Worm (Caenorhabditis elegans) whole organism, L4 larva: ENCODE results near the gene srbc-44.

Experiments used
- D1046.2 ChIP-seq: fragments of 200-800 bp; sonication (Bioruptor generic); IDR thresholded peaks from 2 replicates; pipeline ENCODE4 v1.3.6; 2022; ENCODE audit warnings: missing genetic modification characterization, missing compliant biosample characterization
- F37D6.2 ChIP-seq: sonication (generic microtip); optimal IDR thresholded peaks from 2 replicates; lab custom pipeline; 2016; ENCODE audit warnings: mild to moderate bottlenecking, missing genetic modification characterization, missing compliant biosample characterization
- T20F7.1 ChIP-seq: fragments of 200-800 bp; sonication (Bioruptor generic); optimal IDR thresholded peaks from 2 replicates; lab custom pipeline; 2018; ENCODE audit warnings: mild to moderate bottlenecking, missing genetic modification characterization, missing compliant biosample characterization
- aha-1 ChIP-seq: fragments of 150-350 bp; peaks from one replicate; lab custom pipeline; 2014; ENCODE audit warnings: missing biosample characterization, missing genetic modification characterization
- aly-2 ChIP-seq: sonication (generic microtip); optimal IDR thresholded peaks from 2 replicates; lab custom pipeline; 2018; ENCODE audit warnings: missing biosample characterization, missing genetic modification characterization
- ama-1 ChIP-seq: fragments of 150-350 bp; optimal IDR thresholded peaks from 2 replicates; lab custom pipeline; 2014; ENCODE audit warnings: inconsistent platforms, mixed read lengths
- ceh-20 ChIP-seq: fragments of 200-800 bp; sonication (Bioruptor generic); IDR thresholded peaks from 2 replicates; pipeline ENCODE4 v1.3.6; 2022; ENCODE audit warnings: missing genetic modification reagents, missing genetic modification characterization, missing compliant biosample characterization
- ceh-62 ChIP-seq: sonication (generic microtip); optimal IDR thresholded peaks from 2 replicates; lab custom pipeline; 2017; ENCODE audit warnings: missing biosample characterization, missing genetic modification characterization
- ctbp-1 ChIP-seq: fragments of 200-800 bp; sonication (Bioruptor generic); IDR thresholded peaks from 2 replicates; pipeline ENCODE4 v1.3.6; 2022; ENCODE audit warnings: missing genetic modification reagents, missing genetic modification characterization, missing compliant biosample characterization
- daf-16 ChIP-seq, 3 experiments: sonication (generic microtip); optimal IDR thresholded peaks; 2 replicates each; lab custom pipeline; 2016 to 2017; ENCODE audit warnings: missing genetic modification characterization in 3 of 3, missing genetic modification reagents in 3 of 3, mild to moderate bottlenecking in 2 of 3, missing compliant biosample characterization in 2 of 3, missing biosample characterization in 1 of 3, moderate library complexity in 1 of 3
- dmd-6 ChIP-seq: fragments of 200-800 bp; sonication (Bioruptor generic); IDR thresholded peaks from 2 replicates; pipeline ENCODE4 v1.3.6; 2022; ENCODE audit warnings: missing genetic modification reagents, missing genetic modification characterization, missing compliant biosample characterization
- dmd-9 ChIP-seq: fragments of 200-800 bp; sonication (Bioruptor generic); IDR thresholded peaks from 2 replicates; pipeline ENCODE4 v1.3.6; 2022; ENCODE audit warnings: missing genetic modification reagents, missing genetic modification characterization, missing compliant biosample characterization
- dve-1 ChIP-seq: sonication (generic microtip); optimal IDR thresholded peaks from 2 replicates; lab custom pipeline; 2017; ENCODE audit warnings: antibody characterized with exemption, mild to moderate bottlenecking, missing genetic modification characterization, missing compliant biosample characterization; ENCODE audit not compliant: insufficient read depth
- fkh-10 ChIP-seq: fragments of 150-350 bp; optimal IDR thresholded peaks from 2 replicates; lab custom pipeline; 2014; ENCODE audit warnings: missing biosample characterization, missing genetic modification reagents, missing genetic modification characterization
- gei-8 ChIP-seq: fragments of 200-800 bp; sonication (Bioruptor generic); optimal IDR thresholded peaks from 2 replicates; lab custom pipeline; 2018; ENCODE audit warnings: mild to moderate bottlenecking, missing genetic modification characterization, missing compliant biosample characterization
- hif-1 ChIP-seq, 2 experiments: sonication (generic microtip); optimal IDR thresholded peaks; 2 replicates each; lab custom pipeline; 2016 to 2017; ENCODE audit warnings: missing compliant biosample characterization in 2 of 2, missing genetic modification characterization in 2 of 2, missing genetic modification reagents in 2 of 2, missing genotype in 2 of 2, mild to moderate bottlenecking in 1 of 2
- hlh-11 ChIP-seq: fragments of 200-800 bp; sonication (Bioruptor generic); optimal IDR thresholded peaks from 2 replicates; lab custom pipeline; 2018; ENCODE audit warnings: mild to moderate bottlenecking, missing genetic modification characterization, missing compliant biosample characterization
- hlh-30 ChIP-seq: sonication (generic microtip); optimal IDR thresholded peaks from 2 replicates; lab custom pipeline; 2017; ENCODE audit warnings: antibody characterized with exemption, mild to moderate bottlenecking, missing genetic modification characterization, missing compliant biosample characterization; ENCODE audit not compliant: insufficient read depth
- hmg-1.1 ChIP-seq: fragments of 200-800 bp; sonication (Bioruptor generic); IDR thresholded peaks from 2 replicates; pipeline ENCODE4 v1.3.6; 2022; ENCODE audit warnings: missing genetic modification reagents, missing genetic modification characterization, missing compliant biosample characterization
- lim-7 ChIP-seq: fragments of 200-800 bp; sonication (Bioruptor generic); IDR thresholded peaks from 2 replicates; pipeline ENCODE4 v1.3.6; 2022; ENCODE audit warnings: missing genetic modification characterization, missing compliant biosample characterization
- lin-15B ChIP-seq: fragments of 150-350 bp; sonication (generic microtip); optimal IDR thresholded peaks from 3 replicates; lab custom pipeline; 2014; ENCODE audit warnings: missing biosample characterization, missing genetic modification characterization
- lin-38 ChIP-seq: fragments of 200-800 bp; sonication (Bioruptor generic); IDR thresholded peaks from 2 replicates; pipeline ENCODE4 v1.3.6; 2022; ENCODE audit warnings: missing genetic modification reagents, missing genetic modification characterization, missing compliant biosample characterization
- lsy-2 ChIP-seq, 2 experiments: fragments of 150-350 bp in 1 of 2; sonication (generic microtip) in 1 of 2; optimal IDR thresholded peaks; 2 replicates each; lab custom pipeline; 2014 to 2017; ENCODE audit warnings: missing biosample characterization in 2 of 2, missing genetic modification characterization in 2 of 2
- mdl-1 ChIP-seq, 2 experiments: fragments of 150-350 bp in 1 of 2; sonication (generic microtip) in 1 of 2; optimal IDR thresholded peaks; 2 replicates each; lab custom pipeline; 2014 to 2017; ENCODE audit warnings: missing biosample characterization in 2 of 2, missing genetic modification characterization in 2 of 2
- mep-1 ChIP-seq: fragments of 150-350 bp; sonication (generic microtip); optimal IDR thresholded peaks from 3 replicates; lab custom pipeline; 2014; ENCODE audit warnings: missing biosample characterization, missing genetic modification characterization
- mes-2 ChIP-seq: sonication (generic microtip); optimal IDR thresholded peaks from 2 replicates; lab custom pipeline; 2016; ENCODE audit warnings: missing genotype, mild to moderate bottlenecking, missing genetic modification characterization, missing compliant biosample characterization; ENCODE audit not compliant: poor library complexity, severe bottlenecking
- mxl-3 ChIP-seq: fragments of 200-800 bp; sonication (Bioruptor generic); optimal IDR thresholded peaks from 2 replicates; lab custom pipeline; 2018; ENCODE audit warnings: mild to moderate bottlenecking, missing genetic modification characterization, missing compliant biosample characterization
- nhr-102 ChIP-seq: sonication (generic microtip); optimal IDR thresholded peaks from 2 replicates; lab custom pipeline; 2016; ENCODE audit warnings: mild to moderate bottlenecking, missing genetic modification characterization, moderate library complexity, missing compliant biosample characterization
- nhr-11 ChIP-seq: fragments of 150-350 bp; optimal IDR thresholded peaks from 2 replicates; lab custom pipeline; 2014; ENCODE audit warnings: missing biosample characterization, missing genetic modification characterization
- nhr-111 ChIP-seq: fragments of 200-800 bp; sonication (Bioruptor generic); optimal IDR thresholded peaks from 2 replicates; lab custom pipeline; 2018; ENCODE audit warnings: mild to moderate bottlenecking, missing genetic modification characterization, missing compliant biosample characterization
- nhr-28 ChIP-seq: fragments of 150-350 bp; optimal IDR thresholded peaks from 2 replicates; lab custom pipeline; 2014; ENCODE audit warnings: missing biosample characterization, missing genetic modification characterization
- nhr-41 ChIP-seq: fragments of 200-800 bp; sonication (Bioruptor generic); IDR thresholded peaks from 2 replicates; pipeline ENCODE4 v1.3.6; 2022; ENCODE audit warnings: missing genetic modification reagents, missing genetic modification characterization, missing compliant biosample characterization
- nhr-48 ChIP-seq: sonication (generic microtip); optimal IDR thresholded peaks from 2 replicates; lab custom pipeline; 2016; ENCODE audit warnings: mild to moderate bottlenecking, missing genetic modification characterization, missing compliant biosample characterization
- nhr-6 ChIP-seq: fragments of 150-350 bp; optimal IDR thresholded peaks from 2 replicates; lab custom pipeline; 2014; ENCODE audit warnings: missing biosample characterization, missing genetic modification characterization
- pqm-1 ChIP-seq: sonication (generic microtip); optimal IDR thresholded peaks from 2 replicates; lab custom pipeline; 2017; ENCODE audit warnings: missing biosample characterization, missing genetic modification characterization
- rbr-2 ChIP-seq: sonication (generic microtip); optimal IDR thresholded peaks from 2 replicates; lab custom pipeline; 2016; ENCODE audit warnings: missing genotype, missing genetic modification characterization, missing compliant biosample characterization
- set-16 ChIP-seq: fragments of 200-800 bp; sonication (Bioruptor generic); IDR thresholded peaks from 2 replicates; pipeline ENCODE4 v1.3.6; 2022; ENCODE audit warnings: missing genetic modification reagents, missing genetic modification characterization, missing compliant biosample characterization
- snpc-1.2 ChIP-seq: fragments of 200-800 bp; sonication (Bioruptor generic); IDR thresholded peaks from 2 replicates; pipeline ENCODE4 v1.3.6; 2022; ENCODE audit warnings: missing genetic modification reagents, missing genetic modification characterization, missing compliant biosample characterization
- snpc-4 ChIP-seq: fragments of 150-350 bp; optimal IDR thresholded peaks from 2 replicates; lab custom pipeline; 2014; ENCODE audit warnings: missing biosample characterization, missing genetic modification characterization
- unc-130 ChIP-seq: sonication (generic microtip); optimal IDR thresholded peaks from 2 replicates; lab custom pipeline; 2016; ENCODE audit warnings: missing genetic modification reagents, missing genetic modification characterization, missing compliant biosample characterization
- unc-39 ChIP-seq: sonication (generic microtip); optimal IDR thresholded peaks from 2 replicates; lab custom pipeline; 2017; ENCODE audit warnings: missing biosample characterization, missing genetic modification characterization
- unc-62 ChIP-seq, 3 experiments: fragments of 150-350 bp in 1 of 3; sonication (generic microtip); optimal IDR thresholded peaks in 2 of 3; peaks in 1 of 3; 1 replicate in 1 of 3; 2 replicates in 2 of 3; lab custom pipeline; 2014 to 2017; ENCODE audit warnings: missing biosample characterization in 3 of 3, missing genetic modification characterization in 3 of 3, missing genetic modification reagents in 3 of 3, missing genotype in 1 of 3
- zag-1 ChIP-seq: fragments of 150-350 bp; optimal IDR thresholded peaks from 2 replicates; lab custom pipeline; 2014; ENCODE audit warnings: missing biosample characterization, missing genetic modification characterization
- zfp-3 ChIP-seq: fragments of 200-800 bp; sonication (Bioruptor generic); conservative IDR thresholded peaks from 2 replicates; pipeline ENCODE4 v1.3.6; 2022; ENCODE audit warnings: missing genetic modification reagents, missing genetic modification characterization, missing compliant biosample characterization

The srbc-44 gene

ce11 chrV:12814481-12814882 lies 26.1 kb upstream of the srbc-44 start:
- TF ChIP-seq aha-1 (tag; lab: Kevin White, UChicago) (peak; percentile 94), mxl-3 (GFP tag; lab: Kevin White, UChicago) (peak; percentile 53), snpc-1.2 (GFP tag; lab: Robert Waterston, UW) (0 out of 2 replicates have a peak, but pooled peaks have one; percentile 15), hif-1 (tag; optimal IDR thresholded peaks at IDR 0.05; lab: Kevin White, UChicago) (peak in 1 of 2 experiments; percentile 65), ctbp-1 (GFP tag; lab: Robert Waterston, UW) (peak; percentile 82), fkh-10 (peak; percentile 65), mes-2 (peak; percentile 13), T20F7.1 (no peak), set-16 (GFP tag; lab: Robert Waterston, UW) (peak; percentile 88), dve-1 (tag; lab: Kevin White, UChicago) (peak; percentile 21), lin-38 (GFP tag; lab: Robert Waterston, UW) (0 out of 2 replicates have a peak, but pooled peaks have one; percentile 19), F37D6.2 (tag; lab: Kevin White, UChicago) (peak; percentile 70), nhr-111 (GFP tag; lab: Kevin White, UChicago) (no peak), hmg-1.1 (peak; percentile 70; the same call in 1 of the 2 replicates), zag-1 (no peak), zfp-3 (no peak), rbr-2 (tag; lab: Kevin White, UChicago) (peak; percentile 72), gei-8 (peak; percentile 9), daf-16 (GFP tag; optimal IDR thresholded peaks at IDR 0.05; lab: Kevin White, UChicago) (peak in 1 of 2 experiments; percentile 50), daf-16 (tag; optimal IDR thresholded peaks at IDR 0.05; lab: Kevin White, UChicago) (peak; percentile 30), ceh-20 (GFP tag; lab: Robert Waterston, UW) (peak; percentile 72), nhr-41 (GFP tag; lab: Robert Waterston, UW) (no peak), nhr-11 (tag; lab: Kevin White, UChicago) (peak; percentile 83), dmd-6 (GFP tag; lab: Robert Waterston, UW) (peak; percentile 51; the same call in 1 of the 2 replicates), ceh-62 (tag; lab: Kevin White, UChicago) (no peak), unc-62 (GFP tag; optimal IDR thresholded peaks at IDR 0.05 in 1 of 2; lab: Kevin White, UChicago) (peak in 1 of 2 experiments; percentile 98), unc-62 (tag; optimal IDR thresholded peaks at IDR 0.05; lab: Kevin White, UChicago) (no peak), mep-1 (tag; lab: Kevin White, UChicago) (peak; percentile 68), nhr-28 (tag; lab: Kevin White, UChicago) (peak; percentile 12), ama-1 (peak; percentile 10), hlh-30 (peak; percentile 93), lsy-2 (tag; optimal IDR thresholded peaks at IDR 0.05; lab: Kevin White, UChicago) (peak; percentile 53 to 64), nhr-6 (tag; lab: Kevin White, UChicago) (peak; percentile 71), hlh-11 (tag; lab: Kevin White, UChicago) (peak; percentile 90), mdl-1 (tag; optimal IDR thresholded peaks at IDR 0.05; lab: Kevin White, UChicago) (peak; percentile 43 to 88), snpc-4 (tag; lab: Kevin White, UChicago) (no peak)

- no peak for TF ChIP-seq D1046.2 (GFP tag; lab: Robert Waterston, UW)
- no peak for TF ChIP-seq hlh-30
- TF ChIP-seq T20F7.1, result no peak
- TF ChIP-seq pqm-1 (tag; lab: Kevin White, UChicago), result no peak
- no peak for TF ChIP-seq unc-130 (GFP tag; lab: Kevin White, UChicago)
- no peak for TF ChIP-seq dmd-9 (GFP tag; lab: Robert Waterston, UW)
- no peak for TF ChIP-seq nhr-102 (tag; lab: Kevin White, UChicago)
- TF ChIP-seq unc-39 (tag; lab: Kevin White, UChicago), result no peak
- no peak for TF ChIP-seq nhr-28 (tag; lab: Kevin White, UChicago)
- TF ChIP-seq lin-15B (tag; lab: Kevin White, UChicago), result no peak
- TF ChIP-seq mep-1 (tag; lab: Kevin White, UChicago), result no peak
- no peak for TF ChIP-seq hmg-1.1
- TF ChIP-seq lim-7 (GFP tag; lab: Robert Waterston, UW), result no peak
- no peak for TF ChIP-seq nhr-48 (tag; lab: Kevin White, UChicago)
- no peak for TF ChIP-seq aly-2 (tag; lab: Kevin White, UChicago)
- no peak for TF ChIP-seq snpc-4 (tag; lab: Kevin White, UChicago)
Measured at ce11 chrV:12814022-12814421, 25.7 kb upstream of the srbc-44 start, which contains the start of gene ZC443.3. Gene ZC443.3, minus strand, starts transcription at chrV:12814122.
